Worm (Caenorhabditis elegans) whole organism, L2 larva: ENCODE results near the gene nhr-285.

Experiments used
- C34F6.9 ChIP-seq: fragments of 150-350 bp; optimal IDR thresholded peaks from 2 replicates; lab custom pipeline; 2014; ENCODE audit warnings: missing biosample characterization, missing genetic modification characterization
- F13H6.1 ChIP-seq: sonication (generic microtip); optimal IDR thresholded peaks from 2 replicates; lab custom pipeline; 2016; ENCODE audit warnings: missing genetic modification characterization, missing compliant biosample characterization
- R02D3.7 ChIP-seq: fragments of 150-350 bp; optimal IDR thresholded peaks from 2 replicates; lab custom pipeline; 2014; ENCODE audit warnings: missing biosample characterization, missing genetic modification characterization
- Y55F3AM.14 ChIP-seq: fragments of 200-800 bp; sonication (Bioruptor generic); optimal IDR thresholded peaks from 2 replicates; lab custom pipeline; 2018; ENCODE audit warnings: mild to moderate bottlenecking, missing genetic modification characterization, missing compliant biosample characterization
- ZK546.5 ChIP-seq: sonication (generic microtip); optimal IDR thresholded peaks from 2 replicates; lab custom pipeline; 2017; ENCODE audit warnings: missing biosample characterization, missing genetic modification characterization
- alr-1 ChIP-seq: fragments of 150-350 bp; optimal IDR thresholded peaks from 2 replicates; lab custom pipeline; 2014; ENCODE audit warnings: missing biosample characterization, missing genetic modification characterization
- aly-2 ChIP-seq: fragments of 150-350 bp; optimal IDR thresholded peaks from 2 replicates; lab custom pipeline; 2014; ENCODE audit warnings: missing biosample characterization, missing genetic modification characterization
- ama-1 ChIP-seq: fragments of 150-350 bp; optimal IDR thresholded peaks from 2 replicates; lab custom pipeline; 2018; ENCODE audit warnings: inconsistent platforms
- blmp-1 ChIP-seq: sonication (generic microtip); optimal IDR thresholded peaks from 2 replicates; lab custom pipeline; 2017; ENCODE audit warnings: missing genetic modification characterization, mild to moderate bottlenecking, missing compliant biosample characterization, antibody characterized with exemption, moderate library complexity; ENCODE audit not compliant: insufficient read depth
- ceh-16 ChIP-seq: fragments of 150-350 bp; optimal IDR thresholded peaks from 2 replicates; lab custom pipeline; 2014; ENCODE audit warnings: missing biosample characterization, missing genetic modification characterization
- ceh-82 ChIP-seq: fragments of 150-350 bp; optimal IDR thresholded peaks from 2 replicates; lab custom pipeline; 2014; ENCODE audit warnings: missing biosample characterization, missing genetic modification characterization
- crh-2 ChIP-seq: sonication (generic microtip); optimal IDR thresholded peaks from 2 replicates; lab custom pipeline; 2017; ENCODE audit warnings: missing biosample characterization, missing genetic modification characterization
- dmd-4 ChIP-seq: sonication (generic microtip); optimal IDR thresholded peaks from 2 replicates; lab custom pipeline; 2017; ENCODE audit warnings: missing biosample characterization, missing genetic modification characterization
- egl-27 ChIP-seq: sonication (generic microtip); optimal IDR thresholded peaks from 3 replicates; lab custom pipeline; 2017; ENCODE audit warnings: missing biosample characterization, missing genetic modification reagents, missing genetic modification characterization
- elt-1 ChIP-seq: fragments of 150-350 bp; optimal IDR thresholded peaks from 2 replicates; lab custom pipeline; 2014; ENCODE audit warnings: missing biosample characterization, missing genetic modification characterization
- elt-3 ChIP-seq: sonication (generic microtip); optimal IDR thresholded peaks from 2 replicates; lab custom pipeline; 2017; ENCODE audit warnings: missing biosample characterization, missing genetic modification characterization
- fos-1 ChIP-seq: fragments of 150-350 bp; optimal IDR thresholded peaks from 2 replicates; lab custom pipeline; 2014; ENCODE audit warnings: missing biosample characterization, missing genetic modification characterization
- gmeb-1 ChIP-seq: fragments of 150-350 bp; optimal IDR thresholded peaks from 2 replicates; lab custom pipeline; 2014; ENCODE audit warnings: missing biosample characterization, missing genetic modification characterization
- lin-11 ChIP-seq: fragments of 150-350 bp; sonication (generic microtip); optimal IDR thresholded peaks from 2 replicates; lab custom pipeline; 2014; ENCODE audit warnings: missing biosample characterization, missing genetic modification characterization, inconsistent platforms, mixed read lengths
- lin-13 ChIP-seq: fragments of 150-350 bp; optimal IDR thresholded peaks from 2 replicates; lab custom pipeline; 2014; ENCODE audit warnings: missing biosample characterization, missing genetic modification reagents, missing genetic modification characterization
- lsy-2 ChIP-seq, 2 experiments: fragments of 150-350 bp in 1 of 2; sonication (generic microtip) in 1 of 2; optimal IDR thresholded peaks; 2 replicates each; lab custom pipeline; 2014 to 2017; ENCODE audit warnings: missing biosample characterization in 2 of 2, missing genetic modification characterization in 2 of 2
- mab-5 ChIP-seq: fragments of 150-350 bp; optimal IDR thresholded peaks from 2 replicates; lab custom pipeline; 2014; ENCODE audit warnings: missing biosample characterization, missing genetic modification characterization
- mbf-1 ChIP-seq: sonication (generic microtip); optimal IDR thresholded peaks from 2 replicates; lab custom pipeline; 2017; ENCODE audit warnings: missing biosample characterization, missing genetic modification characterization
- mdl-1 ChIP-seq, 2 experiments: fragments of 150-350 bp in 1 of 2; sonication (generic microtip) in 1 of 2; optimal IDR thresholded peaks; 2 replicates each; lab custom pipeline; 2017; ENCODE audit warnings: missing biosample characterization in 2 of 2, missing genetic modification characterization in 2 of 2
- nhr-10 ChIP-seq: sonication (generic microtip); optimal IDR thresholded peaks from 2 replicates; lab custom pipeline; 2017; ENCODE audit warnings: missing biosample characterization, missing genetic modification characterization
- nhr-12 ChIP-seq: fragments of 150-350 bp; optimal IDR thresholded peaks from 2 replicates; lab custom pipeline; 2014; ENCODE audit warnings: missing biosample characterization, missing genetic modification characterization
- nhr-129 ChIP-seq: fragments of 150-350 bp; optimal IDR thresholded peaks from 2 replicates; lab custom pipeline; 2014; ENCODE audit warnings: missing biosample characterization, missing genetic modification characterization
- nhr-21 ChIP-seq: fragments of 150-350 bp; optimal IDR thresholded peaks from 2 replicates; lab custom pipeline; 2014; ENCODE audit warnings: missing biosample characterization, missing genetic modification characterization
- nhr-23 ChIP-seq: fragments of 150-350 bp; optimal IDR thresholded peaks from 2 replicates; lab custom pipeline; 2014; ENCODE audit warnings: missing biosample characterization, missing genetic modification reagents, missing genetic modification characterization
- nhr-237 ChIP-seq: fragments of 150-350 bp; optimal IDR thresholded peaks from 2 replicates; lab custom pipeline; 2014; ENCODE audit warnings: missing biosample characterization, missing genetic modification characterization
- nhr-25 ChIP-seq: fragments of 150-350 bp; sonication (generic microtip); optimal IDR thresholded peaks from 3 replicates; lab custom pipeline; 2014; ENCODE audit warnings: missing biosample characterization, missing genetic modification characterization
- nhr-6 ChIP-seq: fragments of 150-350 bp; optimal IDR thresholded peaks from 2 replicates; lab custom pipeline; 2014; ENCODE audit warnings: missing biosample characterization, missing genetic modification characterization
- nhr-77 ChIP-seq: fragments of 150-350 bp; optimal IDR thresholded peaks from 2 replicates; lab custom pipeline; 2014; ENCODE audit warnings: missing biosample characterization, missing genetic modification characterization
- peb-1 ChIP-seq: fragments of 150-350 bp; optimal IDR thresholded peaks from 2 replicates; lab custom pipeline; 2014; ENCODE audit warnings: missing biosample characterization, missing genetic modification characterization
- sem-4 ChIP-seq: fragments of 150-350 bp; optimal IDR thresholded peaks from 2 replicates; lab custom pipeline; 2014; ENCODE audit warnings: missing biosample characterization, missing genetic modification reagents, missing genetic modification characterization
- skn-1 ChIP-seq: sonication (generic microtip); optimal IDR thresholded peaks from 2 replicates; lab custom pipeline; 2017; ENCODE audit warnings: missing biosample characterization, missing genetic modification characterization
- sma-3 ChIP-seq: sonication (generic microtip); optimal IDR thresholded peaks from 2 replicates; lab custom pipeline; 2016; ENCODE audit warnings: missing genetic modification reagents, missing genetic modification characterization, missing compliant biosample characterization
- sma-9 ChIP-seq, 2 experiments: fragments of 150-350 bp in 1 of 2; sonication (generic microtip) in 1 of 2; optimal IDR thresholded peaks; 2 replicates each; lab custom pipeline; 2014 to 2016; ENCODE audit warnings: missing genetic modification characterization in 2 of 2, mild to moderate bottlenecking in 1 of 2, missing biosample characterization in 1 of 2, missing compliant biosample characterization in 1 of 2, missing genetic modification reagents in 1 of 2, moderate library complexity in 1 of 2
- snpc-4 ChIP-seq: fragments of 150-350 bp; optimal IDR thresholded peaks from 2 replicates; lab custom pipeline; 2014; ENCODE audit warnings: missing biosample characterization, missing genetic modification characterization
- unc-39 ChIP-seq: fragments of 150-350 bp; optimal IDR thresholded peaks from 2 replicates; lab custom pipeline; 2014; ENCODE audit warnings: missing biosample characterization, missing genetic modification characterization
- unc-55 ChIP-seq: fragments of 150-350 bp; sonication (generic microtip); optimal IDR thresholded peaks from 3 replicates; lab custom pipeline; 2014; ENCODE audit warnings: missing biosample characterization, missing genetic modification reagents, missing genetic modification characterization
- unc-62 ChIP-seq: fragments of 150-350 bp; optimal IDR thresholded peaks from 2 replicates; lab custom pipeline; 2014; ENCODE audit warnings: missing biosample characterization, missing genetic modification reagents, missing genetic modification characterization
- zag-1 ChIP-seq: fragments of 150-350 bp; optimal IDR thresholded peaks from 2 replicates; lab custom pipeline; 2014; ENCODE audit warnings: missing biosample characterization, missing genetic modification characterization
- ztf-1 ChIP-seq: fragments of 200-800 bp; sonication (Bioruptor generic); conservative IDR thresholded peaks from 2 replicates; pipeline ENCODE4 v1.3.6; 2022; ENCODE audit warnings: missing genetic modification characterization, missing compliant biosample characterization
- ztf-11 ChIP-seq: sonication (generic microtip); optimal IDR thresholded peaks from 2 replicates; lab custom pipeline; 2017; ENCODE audit warnings: missing biosample characterization, missing genetic modification characterization
- ztf-4 ChIP-seq: fragments of 150-350 bp; optimal IDR thresholded peaks from 2 replicates; lab custom pipeline; 2014; ENCODE audit warnings: missing biosample characterization, missing genetic modification characterization

The nhr-285 gene

DNA sequence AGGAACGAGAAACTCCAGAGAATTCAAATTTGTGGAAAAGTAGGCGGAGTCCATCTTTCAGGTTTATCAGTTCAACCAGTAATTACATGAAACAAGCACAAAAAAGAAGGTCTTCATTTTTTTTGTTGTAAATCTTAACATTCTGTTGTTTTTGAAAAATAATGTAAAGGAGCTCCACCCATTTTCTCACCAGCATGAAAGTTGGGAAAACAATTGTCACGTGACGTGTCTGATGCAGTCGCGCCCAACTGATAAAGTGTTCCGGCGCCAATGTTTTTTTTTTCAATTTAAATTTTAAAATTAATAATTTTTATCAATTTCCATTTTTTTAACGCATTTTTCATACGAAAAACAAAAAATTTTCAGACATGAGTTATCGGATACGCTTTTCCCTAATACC, 10.0 kb downstream of the nhr-285 start, which contains the start of gene F57A10.4:
Gene F57A10.4 (plus strand): TSS at position 367 of the 400 bp plus-strand sequence.
- TF ChIP-seq nhr-23 (tag; lab: Kevin White, UChicago): no peak
- TF ChIP-seq lin-13 (GFP tag; lab: Kevin White, UChicago): no peak
- TF ChIP-seq fos-1 (tag; lab: Kevin White, UChicago): no peak
- TF ChIP-seq unc-39 (tag; lab: Kevin White, UChicago): no peak
- no peak for TF ChIP-seq blmp-1 (tag; lab: Kevin White, UChicago)
- no peak for TF ChIP-seq ZK546.5 (tag; lab: Kevin White, UChicago)
- no peak for TF ChIP-seq sem-4 (tag; lab: Kevin White, UChicago)
- TF ChIP-seq C34F6.9 (tag; lab: Kevin White, UChicago): no peak
- TF ChIP-seq mdl-1 (tag; optimal IDR thresholded peaks at IDR 0.05; lab: Kevin White, UChicago): no peak
- TF ChIP-seq nhr-129: no peak
- no peak for TF ChIP-seq ztf-1 (GFP tag; lab: Robert Waterston, UW)
- TF ChIP-seq ama-1 (lab: Kevin White, UChicago): no peak
- no peak for TF ChIP-seq crh-2 (tag; lab: Kevin White, UChicago)
- no peak for TF ChIP-seq nhr-77 (tag; lab: Kevin White, UChicago)
- TF ChIP-seq nhr-12 (tag; lab: Kevin White, UChicago): no peak

DNA sequence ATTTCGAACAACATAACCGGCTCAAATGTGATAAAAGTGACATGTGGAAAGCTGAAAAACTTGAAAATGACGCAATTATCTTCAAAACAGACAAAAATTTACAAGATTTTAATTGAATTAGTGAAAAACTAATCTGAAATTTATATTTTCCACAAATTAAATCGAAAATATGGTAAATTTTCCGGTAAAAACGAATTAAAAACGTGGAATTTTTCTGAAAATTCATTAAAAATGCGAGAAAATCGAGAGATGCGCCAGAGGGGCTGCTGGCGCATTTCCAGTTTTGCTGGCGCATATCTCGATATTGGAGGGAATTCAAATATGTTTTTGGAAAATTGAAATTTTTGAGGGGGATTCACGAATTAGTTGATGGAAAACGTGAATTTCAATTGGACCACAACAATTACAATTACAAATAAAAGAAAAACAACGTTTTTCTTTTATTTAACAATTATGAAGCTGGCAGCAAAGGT, 12.9 kb downstream of the nhr-285 start, which contains the start of the genes haf-3 and F57A10.2:
Gene haf-3 (minus strand): TSS at position 51 of the 473 bp plus-strand sequence.
Gene F57A10.2 (plus strand): TSS at position 454 of the 473 bp plus-strand sequence.
- TF ChIP-seq nhr-21 (tag; lab: Kevin White, UChicago): peak; percentile 87
- peak; percentile 60 for TF ChIP-seq ama-1 (lab: Kevin White, UChicago)
- peak; percentile 94 for TF ChIP-seq unc-55 (GFP tag; lab: Kevin White, UChicago)
- peak; percentile 78 for TF ChIP-seq ceh-82 (tag; lab: Kevin White, UChicago)
- TF ChIP-seq R02D3.7 (tag; lab: Kevin White, UChicago): peak; percentile 72
- peak; percentile 92 for TF ChIP-seq lin-13 (GFP tag; lab: Kevin White, UChicago)
- TF ChIP-seq ceh-16 (tag; lab: Kevin White, UChicago): peak; percentile 60
- no peak for TF ChIP-seq elt-1 (tag; lab: Kevin White, UChicago)
- TF ChIP-seq skn-1: no peak
- TF ChIP-seq gmeb-1 (tag; lab: Kevin White, UChicago): peak; percentile 99
- peak; percentile 84 for TF ChIP-seq ztf-4 (tag; lab: Kevin White, UChicago)
- TF ChIP-seq nhr-10 (tag; lab: Kevin White, UChicago): peak; percentile 81
- peak; percentile 84 for TF ChIP-seq nhr-6 (tag; lab: Kevin White, UChicago)
- no peak for TF ChIP-seq nhr-12 (tag; lab: Kevin White, UChicago)
- peak; percentile 57 for TF ChIP-seq fos-1 (tag; lab: Kevin White, UChicago)
- TF ChIP-seq unc-62 (GFP tag; lab: Kevin White, UChicago): peak; percentile 33
- peak; percentile 90 for TF ChIP-seq mab-5 (tag; lab: Kevin White, UChicago)
- no peak for TF ChIP-seq nhr-23 (tag; lab: Kevin White, UChicago)
- no peak for TF ChIP-seq alr-1
- TF ChIP-seq peb-1 (tag; lab: Kevin White, UChicago): no peak
- TF ChIP-seq lin-11 (tag; lab: Kevin White, UChicago): peak; percentile 64
- TF ChIP-seq crh-2 (tag; lab: Kevin White, UChicago): peak; percentile 94
- TF ChIP-seq blmp-1 (tag; lab: Kevin White, UChicago): peak; percentile 9
- TF ChIP-seq unc-39 (tag; lab: Kevin White, UChicago): no peak
- peak; percentile 92 for TF ChIP-seq sma-3 (GFP tag; lab: Kevin White, UChicago)
- peak; percentile 68 for TF ChIP-seq nhr-77 (tag; lab: Kevin White, UChicago)
- TF ChIP-seq F13H6.1 (tag; lab: Kevin White, UChicago): peak; percentile 91
- peak; percentile 92 for TF ChIP-seq egl-27
- TF ChIP-seq dmd-4 (tag; lab: Kevin White, UChicago): peak; percentile 41
- peak; percentile 37 for TF ChIP-seq Y55F3AM.14 (GFP tag; lab: Kevin White, UChicago)
- peak; percentile 92 to 96 for TF ChIP-seq lsy-2 (tag; optimal IDR thresholded peaks at IDR 0.05; lab: Kevin White, UChicago)
- TF ChIP-seq zag-1: peak; percentile 67
- peak; percentile 87 for TF ChIP-seq snpc-4 (tag; lab: Kevin White, UChicago)
- peak; percentile 83 for TF ChIP-seq sem-4 (tag; lab: Kevin White, UChicago)
- TF ChIP-seq sma-9 (GFP tag; optimal IDR thresholded peaks at IDR 0.05; lab: Kevin White, UChicago): peak; percentile 95
- TF ChIP-seq sma-9 (tag; optimal IDR thresholded peaks at IDR 0.05; lab: Kevin White, UChicago): no peak
- no peak for TF ChIP-seq mbf-1
- TF ChIP-seq nhr-129: peak; percentile 78
- TF ChIP-seq C34F6.9 (tag; lab: Kevin White, UChicago): peak; percentile 96
- TF ChIP-seq elt-3 (tag; lab: Kevin White, UChicago): no peak
- TF ChIP-seq ztf-11: no peak
- peak; percentile 80 for TF ChIP-seq nhr-237 (tag; lab: Kevin White, UChicago)
- TF ChIP-seq aly-2 (tag; lab: Kevin White, UChicago): no peak
- TF ChIP-seq nhr-25 (tag; lab: Kevin White, UChicago): peak; percentile 92
- TF ChIP-seq mdl-1 (tag; optimal IDR thresholded peaks at IDR 0.05; lab: Kevin White, UChicago): peak in 1 of 2 experiments; percentile 19
